Fruit fly (Drosophila melanogaster) whole organism, embryonic: Measurements from ENCODE around the gene mAChR-C.
A peak's percentile ranks its signal among the peaks of the same experiment; 100 is the strongest.

Source experiments
- CG12219 ChIP-seq: fragments of 200-800 bp; sonication (Bioruptor generic); optimal IDR thresholded peaks from 3 replicates; lab custom pipeline; 2018; ENCODE audit warnings: missing biosample characterization, mild to moderate bottlenecking, missing genetic modification characterization
- CG12236 ChIP-seq: fragments of 200-800 bp; sonication (Bioruptor generic); optimal IDR thresholded peaks from 2 replicates; lab custom pipeline; 2016; ENCODE audit warnings: missing biosample characterization, missing genetic modification characterization
- CG12391 ChIP-seq: fragments of 200-800 bp; sonication (Bioruptor generic); optimal IDR thresholded peaks from 3 replicates; lab custom pipeline; 2018; ENCODE audit warnings: missing biosample characterization, mild to moderate bottlenecking, missing genetic modification characterization, moderate library complexity
- CG12942 ChIP-seq: fragments of 200-800 bp; sonication (Bioruptor generic); optimal IDR thresholded peaks from 3 replicates; lab custom pipeline; 2016; ENCODE audit warnings: missing biosample characterization, missing genetic modification characterization
- CG15269 ChIP-seq: fragments of 200-800 bp; sonication (Bioruptor generic); optimal IDR thresholded peaks from 2 replicates; lab custom pipeline; 2018; ENCODE audit warnings: missing biosample characterization, mild to moderate bottlenecking, missing genetic modification characterization, moderate library complexity
- CG1603 ChIP-seq: fragments of 200-800 bp; sonication (Bioruptor generic); optimal IDR thresholded peaks from 2 replicates; lab custom pipeline; 2019; ENCODE audit warnings: missing biosample characterization, mild to moderate bottlenecking, missing genetic modification characterization, moderate library complexity
- CG16779 ChIP-seq: fragments of 200-800 bp; sonication (Bioruptor generic); IDR thresholded peaks from 2 replicates; pipeline ENCODE4 v1.3.6; 2022; ENCODE audit warnings: missing biosample characterization, missing genetic modification characterization
- CG16863 ChIP-seq: fragments of 200-800 bp; sonication (Bioruptor generic); optimal IDR thresholded peaks from 3 replicates; lab custom pipeline; 2016; ENCODE audit warnings: missing biosample characterization, missing genetic modification characterization
- CG17328 ChIP-seq: fragments of 200-800 bp; sonication (Bioruptor generic); IDR thresholded peaks from 2 replicates; pipeline ENCODE4 v1.3.6; 2022; ENCODE audit warnings: missing biosample characterization, missing genetic modification characterization
- CG17359 ChIP-seq: fragments of 200-800 bp; sonication (Bioruptor generic); optimal IDR thresholded peaks from 3 replicates; lab custom pipeline; 2018; ENCODE audit warnings: missing biosample characterization, mild to moderate bottlenecking, missing genetic modification characterization, moderate library complexity
- CG17612 ChIP-seq: fragments of 200-800 bp; sonication (Bioruptor generic); IDR thresholded peaks from 2 replicates; pipeline ENCODE4 v1.3.6; 2022; ENCODE audit warnings: missing biosample characterization, missing genetic modification characterization
- CG18619 ChIP-seq: fragments of 200-800 bp; sonication (Bioruptor generic); optimal IDR thresholded peaks from 3 replicates; lab custom pipeline; 2017; ENCODE audit warnings: missing biosample characterization, mild to moderate bottlenecking, missing genetic modification characterization
- CG18764 ChIP-seq: fragments of 200-800 bp; sonication (Bioruptor generic); optimal IDR thresholded peaks from 3 replicates; lab custom pipeline; 2016; ENCODE audit warnings: missing biosample characterization, missing genetic modification characterization
- CG2120 ChIP-seq: fragments of 200-800 bp; sonication (Bioruptor generic); optimal IDR thresholded peaks from 3 replicates; lab custom pipeline; 2016; ENCODE audit warnings: missing biosample characterization, missing genetic modification characterization
- CG2875 ChIP-seq: fragments of 200-800 bp; sonication (Bioruptor generic); optimal IDR thresholded peaks from 2 replicates; lab custom pipeline; 2017; ENCODE audit warnings: missing biosample characterization, mild to moderate bottlenecking, missing genetic modification characterization, missing genetic modification reagents
- CG31365 ChIP-seq: fragments of 200-800 bp; sonication (Bioruptor generic); optimal IDR thresholded peaks from 2 replicates; lab custom pipeline; 2018; ENCODE audit warnings: missing biosample characterization, mild to moderate bottlenecking, missing genetic modification characterization
- CG6683 ChIP-seq: fragments of 200-800 bp; sonication (Bioruptor generic); optimal IDR thresholded peaks from 2 replicates; lab custom pipeline; 2017; ENCODE audit warnings: missing biosample characterization, mild to moderate bottlenecking, missing genetic modification characterization, missing genetic modification reagents
- CG6689 ChIP-seq: fragments of 200-800 bp; sonication (Bioruptor generic); IDR thresholded peaks from 2 replicates; pipeline ENCODE4 v1.3.6; 2022; ENCODE audit warnings: missing biosample characterization, missing genetic modification characterization
- CG7271 ChIP-seq: fragments of 200-800 bp; sonication (Bioruptor generic); optimal IDR thresholded peaks from 2 replicates; lab custom pipeline; 2018; ENCODE audit warnings: missing biosample characterization, mild to moderate bottlenecking, missing genetic modification characterization, moderate library complexity
- CG7786 ChIP-seq: fragments of 200-800 bp; sonication (Bioruptor generic); optimal IDR thresholded peaks from 2 replicates; lab custom pipeline; 2016; ENCODE audit warnings: missing biosample characterization, missing genetic modification characterization
- CG7839 ChIP-seq: fragments of 200-800 bp; sonication (Bioruptor generic); optimal IDR thresholded peaks from 3 replicates; lab custom pipeline; 2018; ENCODE audit warnings: missing biosample characterization, mild to moderate bottlenecking, missing genetic modification characterization, moderate library complexity
- CG7987 ChIP-seq: fragments of 200-800 bp; sonication (Bioruptor generic); optimal IDR thresholded peaks from 2 replicates; lab custom pipeline; 2018; ENCODE audit warnings: missing biosample characterization, mild to moderate bottlenecking, missing genetic modification characterization, moderate library complexity
- CG8478 ChIP-seq: fragments of >200 bp; optimal IDR thresholded peaks from 2 replicates; lab custom pipeline; 2018
- E2f2 ChIP-seq: fragments of 200-800 bp; sonication (Bioruptor generic); IDR thresholded peaks from 2 replicates; pipeline ENCODE4 v1.3.6; 2022; ENCODE audit warnings: missing biosample characterization, missing genetic modification characterization
- Gsc ChIP-seq: fragments of 200-800 bp; sonication (Bioruptor generic); IDR thresholded peaks from 2 replicates; pipeline ENCODE4 v1.3.6; 2022; ENCODE audit warnings: missing biosample characterization, missing genetic modification characterization
- HLH54F ChIP-seq: fragments of 200-800 bp; sonication (Bioruptor generic); optimal IDR thresholded peaks from 3 replicates; lab custom pipeline; 2016; ENCODE audit warnings: missing biosample characterization, missing genetic modification characterization
- HmgD ChIP-seq: fragments of 200-800 bp; sonication (Bioruptor generic); optimal IDR thresholded peaks from 3 replicates; lab custom pipeline; 2016; ENCODE audit warnings: missing biosample characterization, missing genetic modification characterization
- NC2α ChIP-seq: fragments of 200-800 bp; sonication (Bioruptor generic); optimal IDR thresholded peaks from 2 replicates; lab custom pipeline; 2016; ENCODE audit warnings: missing biosample characterization, missing genetic modification characterization
- Neu2 ChIP-seq: fragments of 200-800 bp; sonication (Bioruptor generic); optimal IDR thresholded peaks from 3 replicates; lab custom pipeline; 2016; ENCODE audit warnings: missing biosample characterization, missing genetic modification characterization, borderline replicate concordance
- Nf-YA ChIP-seq: fragments of 200-800 bp; sonication (Bioruptor generic); IDR thresholded peaks from 2 replicates; pipeline ENCODE4 v1.3.6; 2022; ENCODE audit warnings: missing biosample characterization, missing genetic modification characterization
- Optix ChIP-seq: fragments of 200-800 bp; sonication (Bioruptor generic); IDR thresholded peaks from 3 replicates; pipeline ENCODE4 v1.3.6; 2022; ENCODE audit warnings: missing biosample characterization, missing genetic modification characterization
- cas ChIP-seq: fragments of 200-800 bp; sonication (Bioruptor generic); IDR thresholded peaks from 2 replicates; pipeline ENCODE4 v1.3.6; 2022; ENCODE audit warnings: missing biosample characterization, missing genetic modification characterization
- chm ChIP-seq: fragments of 200-800 bp; sonication (Bioruptor generic); IDR thresholded peaks from 2 replicates; pipeline ENCODE4 v1.3.6; 2022; ENCODE audit warnings: missing biosample characterization, missing genetic modification characterization
- ci ChIP-seq: fragments of 200-800 bp; sonication (Bioruptor generic); IDR thresholded peaks from 3 replicates; pipeline ENCODE4 v1.3.6; 2022; ENCODE audit warnings: missing biosample characterization, missing genetic modification characterization
- emc ChIP-seq: fragments of 200-800 bp; sonication (Bioruptor generic); optimal IDR thresholded peaks from 2 replicates; lab custom pipeline; 2016; ENCODE audit warnings: missing biosample characterization, missing genetic modification characterization
- en ChIP-seq: fragments of 200-800 bp; sonication (Bioruptor generic); optimal IDR thresholded peaks from 2 replicates; lab custom pipeline; 2016; ENCODE audit warnings: missing biosample characterization, missing genetic modification characterization
- exex ChIP-seq: fragments of 200-800 bp; sonication (Bioruptor generic); optimal IDR thresholded peaks from 4 replicates; lab custom pipeline; 2018; ENCODE audit warnings: missing biosample characterization, mild to moderate bottlenecking, missing genetic modification characterization, moderate library complexity
- ftz-f1 ChIP-seq: fragments of 200-800 bp; sonication (Bioruptor generic); optimal IDR thresholded peaks from 2 replicates; lab custom pipeline; 2016; ENCODE audit warnings: missing biosample characterization, missing genetic modification characterization
- grn ChIP-seq: fragments of 200-800 bp; sonication (Bioruptor generic); optimal IDR thresholded peaks from 3 replicates; lab custom pipeline; 2017; ENCODE audit warnings: missing biosample characterization, missing genetic modification characterization
- insv ChIP-seq, 2 experiments: fragments of 200-800 bp; sonication (Bioruptor generic); optimal IDR thresholded peaks; 3 replicates each; lab custom pipeline; 2016 to 2018; ENCODE audit warnings: missing biosample characterization in 2 of 2, missing genetic modification characterization in 2 of 2
- lab ChIP-seq: fragments of 200-800 bp; sonication (Bioruptor generic); optimal IDR thresholded peaks from 3 replicates; lab custom pipeline; 2017; ENCODE audit warnings: missing biosample characterization, missing genetic modification characterization, mild to moderate bottlenecking, moderate library complexity, missing genetic modification reagents
- mam ChIP-seq: fragments of 200-800 bp; sonication (Bioruptor generic); optimal IDR thresholded peaks from 3 replicates; lab custom pipeline; 2016; ENCODE audit warnings: missing biosample characterization, missing genetic modification characterization
- otp ChIP-seq: fragments of 200-800 bp; sonication (Bioruptor generic); IDR thresholded peaks from 3 replicates; pipeline ENCODE4, ENCODE4 v1.3.6; 2022; ENCODE audit warnings: missing biosample characterization, missing genetic modification characterization
- pb ChIP-seq: fragments of 200-800 bp; sonication (Bioruptor generic); optimal IDR thresholded peaks from 3 replicates; lab custom pipeline; 2016; ENCODE audit warnings: missing biosample characterization, missing genetic modification characterization
- pfk ChIP-seq: fragments of 200-800 bp; sonication (Bioruptor generic); optimal IDR thresholded peaks from 2 replicates; lab custom pipeline; 2018; ENCODE audit warnings: missing biosample characterization, mild to moderate bottlenecking, missing genetic modification characterization, moderate library complexity
- ro ChIP-seq: fragments of 200-800 bp; sonication (Bioruptor generic); IDR thresholded peaks from 2 replicates; pipeline ENCODE4 v1.3.6; 2022; ENCODE audit warnings: missing biosample characterization, missing genetic modification characterization
- slp2 ChIP-seq: fragments of 200-800 bp; sonication (Bioruptor generic); optimal IDR thresholded peaks from 2 replicates; lab custom pipeline; 2016; ENCODE audit warnings: missing biosample characterization, missing genetic modification characterization
- sr ChIP-seq: fragments of 200-800 bp; sonication (Bioruptor generic); IDR thresholded peaks from 3 replicates; pipeline ENCODE4 v1.3.6; 2022; ENCODE audit warnings: missing biosample characterization, missing genetic modification characterization
- ssp ChIP-seq: fragments of 200-800 bp; sonication (Bioruptor generic); IDR thresholded peaks from 2 replicates; pipeline ENCODE4 v1.3.6; 2022; ENCODE audit warnings: missing biosample characterization, missing genetic modification characterization
- stc ChIP-seq: fragments of 200-800 bp; sonication (Bioruptor generic); IDR thresholded peaks from 2 replicates; pipeline ENCODE4 v1.3.6; 2022; ENCODE audit warnings: missing biosample characterization, missing genetic modification characterization
- tup ChIP-seq: fragments of 200-800 bp; sonication (Bioruptor generic); optimal IDR thresholded peaks from 2 replicates; lab custom pipeline; 2016; ENCODE audit warnings: missing biosample characterization, mild to moderate bottlenecking, missing genetic modification characterization, moderate library complexity
- tx ChIP-seq: fragments of 200-800 bp; sonication (Bioruptor generic); optimal IDR thresholded peaks from 2 replicates; lab custom pipeline; 2016; ENCODE audit warnings: missing biosample characterization, missing genetic modification characterization

The mAChR-C gene

dm6 chrX:6794190-6794589 lies 38.3 kb downstream of the mAChR-C start (continued):
- TF ChIP-seq CG16779 (GFP tag; lab: Robert Waterston, UW): peak; percentile 87
- TF ChIP-seq ftz-f1: no peak
- peak; percentile 73 for TF ChIP-seq pb (GFP tag; lab: Kevin White, UChicago)
- TF ChIP-seq en (GFP tag; lab: Kevin White, UChicago): peak; percentile 54
- peak; percentile 89 for TF ChIP-seq CG2120 (GFP tag; lab: Kevin White, UChicago)
- peak; percentile 68 for TF ChIP-seq Nf-YA (GFP tag; lab: Robert Waterston, UW)
- peak; percentile 76 for TF ChIP-seq slp2
- peak; percentile 40; the same call in 1 of the 2 replicates for TF ChIP-seq Gsc (GFP tag; lab: Robert Waterston, UW)
- peak; percentile 72 for TF ChIP-seq CG12391 (tag; lab: Kevin White, UChicago)
- peak; percentile 73 for TF ChIP-seq CG12236
- peak; percentile 83 for TF ChIP-seq stc (GFP tag; lab: Robert Waterston, UW)
- TF ChIP-seq CG16863 (GFP tag; lab: Kevin White, UChicago): peak; percentile 74
- TF ChIP-seq CG18619 (GFP tag; lab: Kevin White, UChicago): peak; percentile 81
- TF ChIP-seq CG15269 (tag; lab: Kevin White, UChicago): peak; percentile 91
- TF ChIP-seq tx (GFP tag; lab: Kevin White, UChicago): peak; percentile 57
- peak; percentile 86 for TF ChIP-seq CG17359 (tag; lab: Kevin White, UChicago)
- peak; percentile 50 for TF ChIP-seq Neu2
- no peak for TF ChIP-seq grn (GFP tag; lab: Kevin White, UChicago)
- peak; percentile 28; the same call in 1 of the 2 replicates for TF ChIP-seq cas (GFP tag; lab: Robert Waterston, UW)
- TF ChIP-seq exex: peak; percentile 12
- peak; percentile 88 for TF ChIP-seq CG17328 (GFP tag; lab: Robert Waterston, UW)
- TF ChIP-seq ssp (GFP tag; lab: Robert Waterston, UW): peak; percentile 62; the same call in 1 of the 2 replicates
- TF ChIP-seq CG1603: peak; percentile 93
- peak; percentile 80 for TF ChIP-seq CG7786 (GFP tag; lab: Kevin White, UChicago)
- TF ChIP-seq E2f2 (GFP tag; lab: Robert Waterston, UW): peak; percentile 54
- TF ChIP-seq NC2α: peak; percentile 31
- TF ChIP-seq chm (GFP tag; lab: Robert Waterston, UW): peak; percentile 73; the same call in 1 of the 2 replicates
- TF ChIP-seq pfk (GFP tag; lab: Kevin White, UChicago): no peak
- TF ChIP-seq otp: peak; percentile 92
- TF ChIP-seq HLH54F (GFP tag; lab: Kevin White, UChicago): peak; percentile 82
- TF ChIP-seq CG2875 (GFP tag; lab: Kevin White, UChicago): peak; percentile 67
- peak; percentile 72; the same call in 1 of the 2 replicates for TF ChIP-seq CG17612 (GFP tag; lab: Robert Waterston, UW)
- TF ChIP-seq CG8478 (lab: Kevin White, UChicago): no peak
- peak; percentile 44; the same call in 1 of the 3 replicates for TF ChIP-seq sr (GFP tag; lab: Robert Waterston, UW)
- peak; percentile 86 for TF ChIP-seq Optix (GFP tag; lab: Robert Waterston, UW)
- TF ChIP-seq ci (GFP tag; lab: Robert Waterston, UW): peak; percentile 91
- peak; percentile 60 for TF ChIP-seq CG18764 (GFP tag; lab: Kevin White, UChicago)
- TF ChIP-seq CG6689 (GFP tag; lab: Robert Waterston, UW): peak; percentile 80
- peak; percentile 89 for TF ChIP-seq lab
- TF ChIP-seq CG12942 (GFP tag; lab: Kevin White, UChicago): peak; percentile 79
- TF ChIP-seq CG7271 (tag; lab: Kevin White, UChicago): no peak
- peak; percentile 32 for TF ChIP-seq CG6683
- no peak for TF ChIP-seq insv (GFP tag; optimal IDR thresholded peaks at IDR 0.05; lab: Kevin White, UChicago)
- peak; percentile 87 for TF ChIP-seq CG12219 (GFP tag; lab: Kevin White, UChicago)
- peak; percentile 62 for TF ChIP-seq CG31365 (tag; lab: Kevin White, UChicago)
- TF ChIP-seq HmgD (GFP tag; lab: Kevin White, UChicago): peak; percentile 62
- peak; percentile 55 for TF ChIP-seq tup (GFP tag; lab: Kevin White, UChicago)
- TF ChIP-seq ro (GFP tag; lab: Robert Waterston, UW): peak; percentile 68
- TF ChIP-seq CG7987 (GFP tag; lab: Kevin White, UChicago): peak; percentile 20
- TF ChIP-seq mam: peak; percentile 86
- TF ChIP-seq emc (GFP tag; lab: Kevin White, UChicago): peak; percentile 72
- peak; percentile 89 for TF ChIP-seq CG7839 (tag; lab: Kevin White, UChicago)
